Worm (Caenorhabditis elegans) whole organism, L1 larva: ENCODE measurements around the gene C03B1.7.

Experiments used
- C16A3.4 ChIP-seq: fragments of 150-350 bp; optimal IDR thresholded peaks from 2 replicates; lab custom pipeline; 2014; ENCODE audit warnings: missing biosample characterization, missing genetic modification characterization
- F16B12.6 ChIP-seq: fragments of 150-350 bp; optimal IDR thresholded peaks from 2 replicates; lab custom pipeline; 2014; ENCODE audit warnings: missing biosample characterization, missing genetic modification characterization
- Y116A8C.19 ChIP-seq: sonication (generic microtip); optimal IDR thresholded peaks from 2 replicates; lab custom pipeline; 2016; ENCODE audit warnings: missing compliant biosample characterization, missing genetic modification characterization, borderline replicate concordance
- ceh-90 ChIP-seq: sonication (generic microtip); optimal IDR thresholded peaks from 2 replicates; lab custom pipeline; 2016; ENCODE audit warnings: missing genetic modification characterization, missing compliant biosample characterization
- ces-1 ChIP-seq: fragments of 150-350 bp; optimal IDR thresholded peaks from 2 replicates; lab custom pipeline; 2014; ENCODE audit warnings: missing biosample characterization, missing genetic modification reagents, missing genetic modification characterization
- efl-3 ChIP-seq: fragments of 200-800 bp; sonication (Bioruptor generic); optimal IDR thresholded peaks from 2 replicates; lab custom pipeline; 2018; ENCODE audit warnings: mild to moderate bottlenecking, missing genetic modification characterization, missing compliant biosample characterization
- egl-13 ChIP-seq: sonication (generic microtip); optimal IDR thresholded peaks from 2 replicates; lab custom pipeline; 2016; ENCODE audit warnings: missing genotype, missing genetic modification reagents, missing genetic modification characterization, missing compliant biosample characterization
- elt-2 ChIP-seq: sonication (generic microtip); optimal IDR thresholded peaks from 2 replicates; lab custom pipeline; 2016; ENCODE audit warnings: missing genetic modification characterization, mild to moderate bottlenecking, inconsistent platforms, missing compliant biosample characterization, missing genetic modification reagents
- elt-3 ChIP-seq, 6 experiments: fragments of 150-350 bp in 1 of 6; sonication (generic microtip); optimal IDR thresholded peaks; 2 replicates each; lab custom pipeline; 2017 to 2018; ENCODE audit warnings: missing biosample characterization in 6 of 6, missing genetic modification characterization in 6 of 6, inconsistent platforms in 1 of 6
- ets-5 ChIP-seq: fragments of 200-800 bp; sonication (Bioruptor generic); IDR thresholded peaks from 2 replicates; pipeline ENCODE4 v1.3.6; 2022; ENCODE audit warnings: missing genetic modification characterization, missing compliant biosample characterization
- fkh-4 ChIP-seq: sonication (generic microtip); optimal IDR thresholded peaks from 2 replicates; lab custom pipeline; 2016; ENCODE audit warnings: missing compliant biosample characterization, missing genetic modification characterization, borderline replicate concordance
- grh-1 ChIP-seq: fragments of 200-800 bp; sonication (Bioruptor generic); IDR thresholded peaks from 2 replicates; pipeline ENCODE4 v1.3.6; 2022; ENCODE audit warnings: missing genetic modification reagents, missing genetic modification characterization, missing compliant biosample characterization
- hlh-17 ChIP-seq: fragments of 200-800 bp; sonication (Bioruptor generic); optimal IDR thresholded peaks from 2 replicates; lab custom pipeline; 2018; ENCODE audit warnings: missing genetic modification characterization, mild to moderate bottlenecking, missing compliant biosample characterization, moderate library complexity, borderline replicate concordance
- hlh-4 ChIP-seq: sonication (generic microtip); optimal IDR thresholded peaks from 2 replicates; lab custom pipeline; 2016; ENCODE audit warnings: mild to moderate bottlenecking, missing genetic modification characterization, missing compliant biosample characterization
- irx-1 ChIP-seq: sonication (generic microtip); optimal IDR thresholded peaks from 2 replicates; lab custom pipeline; 2016; ENCODE audit warnings: missing genetic modification characterization, missing compliant biosample characterization
- isw-1 ChIP-seq: fragments of 200-800 bp; sonication (Bioruptor generic); IDR thresholded peaks from 2 replicates; pipeline ENCODE4 v1.3.6; 2022; ENCODE audit warnings: missing genetic modification characterization, missing compliant biosample characterization
- lin-13 ChIP-seq: fragments of 150-350 bp; optimal IDR thresholded peaks from 2 replicates; lab custom pipeline; 2014; ENCODE audit warnings: missing biosample characterization, missing genetic modification reagents, missing genetic modification characterization
- lin-14 ChIP-seq: fragments of 200-800 bp; sonication (Bioruptor generic); optimal IDR thresholded peaks from 2 replicates; lab custom pipeline; 2018; ENCODE audit warnings: mild to moderate bottlenecking, missing genetic modification characterization, moderate library complexity, missing compliant biosample characterization
- lin-15B ChIP-seq: fragments of 150-350 bp; sonication (generic microtip); optimal IDR thresholded peaks from 3 replicates; lab custom pipeline; 2014; ENCODE audit warnings: missing biosample characterization, missing genetic modification characterization
- lin-35 ChIP-seq, 2 experiments: fragments of 150-350 bp; optimal IDR thresholded peaks; 2 replicates each; lab custom pipeline; 2014; ENCODE audit warnings: missing biosample characterization in 2 of 2, missing genetic modification characterization in 2 of 2, missing genetic modification reagents in 2 of 2
- lin-39 ChIP-seq: fragments of 150-350 bp; optimal IDR thresholded peaks from 2 replicates; lab custom pipeline; 2014; ENCODE audit warnings: missing biosample characterization, missing genetic modification reagents, missing genetic modification characterization
- mab-9 ChIP-seq: fragments of 200-800 bp; sonication (Bioruptor generic); IDR thresholded peaks from 2 replicates; pipeline ENCODE4 v1.3.6; 2022; ENCODE audit warnings: missing genetic modification reagents, missing genetic modification characterization, missing compliant biosample characterization
- nhr-19 ChIP-seq: fragments of 200-800 bp; sonication (Bioruptor generic); conservative IDR thresholded peaks from 2 replicates; pipeline ENCODE4 v1.3.6; 2022; ENCODE audit warnings: missing genetic modification characterization, missing compliant biosample characterization
- nhr-20 ChIP-seq: sonication (generic microtip); optimal IDR thresholded peaks from 2 replicates; lab custom pipeline; 2016; ENCODE audit warnings: mild to moderate bottlenecking, missing genetic modification characterization, missing compliant biosample characterization
- nhr-28 ChIP-seq: fragments of 150-350 bp; optimal IDR thresholded peaks from 2 replicates; lab custom pipeline; 2014; ENCODE audit warnings: missing biosample characterization, missing genetic modification characterization
- nhr-77 ChIP-seq: fragments of 150-350 bp; optimal IDR thresholded peaks from 2 replicates; lab custom pipeline; 2014; ENCODE audit warnings: missing biosample characterization, missing genetic modification characterization
- nhr-84 ChIP-seq: sonication (generic microtip); optimal IDR thresholded peaks from 2 replicates; lab custom pipeline; 2017; ENCODE audit warnings: missing biosample characterization, missing genetic modification characterization
- nhr-85 ChIP-seq: sonication (generic microtip); peaks from one replicate; lab custom pipeline; 2016; ENCODE audit warnings: missing genetic modification characterization, inconsistent platforms, missing compliant biosample characterization
- pax-3 ChIP-seq: fragments of 200-800 bp; sonication (Bioruptor generic); optimal IDR thresholded peaks from 2 replicates; lab custom pipeline; 2018; ENCODE audit warnings: mild to moderate bottlenecking, missing genetic modification characterization, moderate library complexity, missing compliant biosample characterization
- pqm-1 ChIP-seq: sonication (generic microtip); optimal IDR thresholded peaks from 3 replicates; lab custom pipeline; 2017; ENCODE audit warnings: missing biosample characterization, missing genetic modification characterization
- rnt-1 ChIP-seq: sonication (generic microtip); optimal IDR thresholded peaks from 2 replicates; lab custom pipeline; 2016; ENCODE audit warnings: mild to moderate bottlenecking, missing genetic modification characterization, moderate library complexity, missing compliant biosample characterization
- skn-1 ChIP-seq: fragments of 150-350 bp; optimal IDR thresholded peaks from 2 replicates; lab custom pipeline; 2014; ENCODE audit warnings: missing biosample characterization, missing genetic modification characterization
- sup-37 ChIP-seq: fragments of 200-800 bp; sonication (Bioruptor generic); optimal IDR thresholded peaks from 2 replicates; lab custom pipeline; 2018; ENCODE audit warnings: mild to moderate bottlenecking, missing genetic modification characterization, missing compliant biosample characterization
- swsn-7 ChIP-seq: sonication (generic microtip); optimal IDR thresholded peaks from 2 replicates; lab custom pipeline; 2016; ENCODE audit warnings: missing genetic modification characterization, missing compliant biosample characterization
- unc-62 ChIP-seq: fragments of 150-350 bp; optimal IDR thresholded peaks from 2 replicates; lab custom pipeline; 2014; ENCODE audit warnings: missing biosample characterization, missing genetic modification reagents, missing genetic modification characterization
- unc-86 ChIP-seq: sonication (generic microtip); optimal IDR thresholded peaks from 2 replicates; lab custom pipeline; 2016; ENCODE audit warnings: missing genetic modification characterization, missing compliant biosample characterization
- ztf-4 ChIP-seq: fragments of 150-350 bp; optimal IDR thresholded peaks from 2 replicates; lab custom pipeline; 2014; ENCODE audit warnings: missing biosample characterization, missing genetic modification characterization

The C03B1.7 gene

DNA sequence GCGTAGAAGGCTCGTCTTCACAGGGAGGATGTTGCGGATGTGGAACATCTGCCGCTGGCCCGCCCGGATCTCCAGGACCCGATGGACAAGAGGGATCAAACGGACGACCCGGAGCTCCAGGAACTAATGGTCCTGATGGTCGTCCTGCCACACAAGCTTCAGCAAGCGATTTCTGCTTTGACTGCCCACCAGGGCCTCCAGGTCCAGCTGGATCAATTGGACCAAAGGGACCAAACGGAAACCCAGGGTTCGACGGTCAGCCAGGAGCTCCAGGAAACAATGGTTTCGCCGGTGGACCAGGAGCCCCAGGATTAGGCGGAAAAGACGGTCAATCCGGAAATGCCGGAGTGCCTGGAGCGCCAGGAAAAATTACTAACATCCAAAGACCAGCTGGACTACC, 7.0 kb upstream of the C03B1.7 start:
- TF ChIP-seq skn-1 (tag; lab: Kevin White, UChicago) (no peak), swsn-7 (tag; lab: Kevin White, UChicago) (no peak), ceh-90 (no peak), fkh-4 (tag; lab: Kevin White, UChicago) (no peak), lin-14 (no peak), isw-1 (GFP tag; lab: Robert Waterston, UW) (no peak), ets-5 (GFP tag; lab: Robert Waterston, UW) (no peak), nhr-85 (no peak), elt-3 (tag; optimal IDR thresholded peaks at IDR 0.05; lab: Kevin White, UChicago) (no peak)
- TF ChIP-seq, all 84 proteins: peak for 0

DNA sequence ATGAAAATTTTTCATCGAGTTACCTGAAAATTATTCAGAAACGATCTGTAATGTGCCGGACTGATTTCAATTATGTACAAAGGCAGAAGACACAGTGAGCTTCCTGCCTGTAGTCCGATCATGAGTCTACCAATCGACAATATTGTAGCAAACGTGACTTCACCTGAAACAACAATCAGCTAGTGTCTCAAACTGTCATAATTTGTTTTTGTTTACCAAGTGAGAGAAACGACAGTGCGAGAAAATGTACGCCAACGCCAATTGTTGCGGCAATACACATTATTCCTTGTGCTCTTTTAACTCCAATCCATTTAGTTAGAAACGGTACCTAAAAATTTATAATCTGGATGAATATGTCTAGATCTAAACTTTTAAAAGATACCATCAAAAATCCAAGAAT, 4.3 kb upstream of the C03B1.7 start:
- TF ChIP-seq irx-1 (tag; lab: Kevin White, UChicago) (no peak), mab-9 (GFP tag; lab: Robert Waterston, UW) (no peak), nhr-20 (tag; lab: Kevin White, UChicago) (no peak), nhr-28 (tag; lab: Kevin White, UChicago) (no peak), ces-1 (GFP tag; lab: Kevin White, UChicago) (no peak), unc-62 (GFP tag; lab: Kevin White, UChicago) (no peak), pqm-1 (tag; lab: Kevin White, UChicago) (no peak), sup-37 (GFP tag; lab: Kevin White, UChicago) (no peak), lin-35 (GFP tag; optimal IDR thresholded peaks at IDR 0.05; lab: Kevin White, UChicago) (no peak), hlh-4 (tag; lab: Kevin White, UChicago) (no peak), nhr-77 (tag; lab: Kevin White, UChicago) (no peak), ztf-4 (tag; lab: Kevin White, UChicago) (no peak), elt-2 (tag; lab: Kevin White, UChicago) (no peak), grh-1 (no peak), lin-15B (tag; lab: Kevin White, UChicago) (no peak), efl-3 (GFP tag; lab: Kevin White, UChicago) (no peak), lin-13 (GFP tag; lab: Kevin White, UChicago) (no peak)
- TF ChIP-seq, all 84 proteins: peak for 0

DNA sequence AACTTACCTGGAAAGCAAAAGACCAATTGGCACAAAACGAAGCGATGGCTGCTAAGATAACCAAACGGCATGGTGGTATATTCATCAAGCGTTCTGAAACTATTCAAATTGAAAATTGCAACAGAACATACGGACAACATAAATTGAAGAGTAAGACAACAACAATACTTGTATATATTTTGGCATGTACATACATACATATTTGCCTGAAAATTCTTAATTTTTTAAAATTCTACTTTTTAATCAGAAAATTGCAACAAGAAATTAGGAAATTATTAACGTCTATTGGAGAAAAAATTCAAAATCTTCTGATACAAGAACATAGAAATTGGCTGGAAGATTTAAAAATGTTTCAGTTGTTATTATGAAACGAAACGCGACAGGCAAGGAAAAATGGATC, 3.7 kb upstream of the C03B1.7 start, which contains the start of gene C03B1.13:
TSS of gene C03B1.13 (minus strand) at position 101 of the 400 bp plus-strand sequence.
- TF ChIP-seq egl-13 (tag; lab: Kevin White, UChicago) (no peak), Y116A8C.19 (tag; lab: Kevin White, UChicago) (no peak), pax-3 (tag; lab: Kevin White, UChicago) (no peak), nhr-20 (tag; lab: Kevin White, UChicago) (no peak), lin-39 (tag; lab: Kevin White, UChicago) (no peak), hlh-4 (tag; lab: Kevin White, UChicago) (no peak), F16B12.6 (tag; lab: Kevin White, UChicago) (no peak), rnt-1 (tag; lab: Kevin White, UChicago) (no peak), efl-3 (GFP tag; lab: Kevin White, UChicago) (no peak), sup-37 (GFP tag; lab: Kevin White, UChicago) (no peak), lin-15B (tag; lab: Kevin White, UChicago) (no peak), C16A3.4 (no peak), nhr-19 (GFP tag; lab: Robert Waterston, UW) (no peak), hlh-17 (GFP tag; lab: Kevin White, UChicago) (no peak), unc-86 (tag; lab: Kevin White, UChicago) (no peak), nhr-84 (tag; lab: Kevin White, UChicago) (no peak), elt-2 (tag; lab: Kevin White, UChicago) (no peak), ces-1 (GFP tag; lab: Kevin White, UChicago) (no peak)
